Worm (Caenorhabditis elegans): Measurements from ENCODE around the gene alfa-1.

DNA sequence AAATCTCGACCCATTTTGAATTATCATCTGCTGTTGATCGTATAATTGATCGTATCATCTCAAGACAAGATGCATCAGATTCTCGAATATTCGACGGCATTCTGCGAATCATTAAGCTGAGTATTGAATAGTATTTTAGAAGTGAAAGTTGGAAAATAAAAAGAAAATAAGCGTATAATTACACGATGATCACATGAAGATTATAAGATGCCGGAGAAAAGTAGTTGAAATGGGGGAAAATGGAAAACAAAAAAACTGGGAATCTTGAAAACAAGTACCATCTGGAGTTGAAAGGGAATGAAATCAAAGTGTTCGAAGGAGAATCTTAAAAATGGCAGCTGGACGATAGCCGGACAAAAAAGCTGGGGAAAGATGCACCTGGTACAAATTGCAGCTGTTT, 41.9 kb downstream of the alfa-1 start, which contains the start of gene R07G3.8:
- TF ChIP-seq ceh-28 (tag; optimal IDR thresholded peaks at IDR 0.05) (no peak), nhr-11 (tag; optimal IDR thresholded peaks at IDR 0.05) (no peak), ceh-82 (tag; optimal IDR thresholded peaks at IDR 0.05) (no peak), ZK337.2 (GFP tag; IDR thresholded peaks at IDR 0.05) (no peak), T26A8.4 (GFP tag; IDR thresholded peaks at IDR 0.05) (no peak), hmg-1.1 (GFP tag; IDR thresholded peaks at IDR 0.05) (no peak), dve-1 (tag; optimal IDR thresholded peaks at IDR 0.05; ENCODE audit: insufficient read depth) (no peak), mdl-1 (tag; optimal IDR thresholded peaks at IDR 0.05) (no peak), set-16 (GFP tag; IDR thresholded peaks at IDR 0.05) (no peak), php-3 (GFP tag; IDR thresholded peaks at IDR 0.05) (no peak)

Measured in whole organism, L4 larva.